Fruit fly (Drosophila melanogaster): ENCODE data around the gene CG43251.

The CG43251 gene

dm6 chr3L:20767227-20767626 lies 8.5 kb downstream of the CG43251 start:
- no peak for TF ChIP-seq CG11902 (GFP tag; optimal IDR thresholded peaks at IDR 0.05)
- no peak for TF ChIP-seq CG3919 (GFP tag; optimal IDR thresholded peaks at IDR 0.05)
- TF ChIP-seq Hr38 (GFP tag; optimal IDR thresholded peaks at IDR 0.05), result no peak

- no peak for TF ChIP-seq spab (GFP tag; optimal IDR thresholded peaks at IDR 0.05)
- no peak for TF ChIP-seq achi (GFP tag; optimal IDR thresholded peaks at IDR 0.05)
- peak; percentile 45 for TF ChIP-seq fkh (GFP tag; optimal IDR thresholded peaks at IDR 0.05)
- no peak for TF ChIP-seq CG34406 (GFP tag; optimal IDR thresholded peaks at IDR 0.05)
- TF ChIP-seq vri (GFP tag; optimal IDR thresholded peaks at IDR 0.05), result peak; percentile 27
- no peak for TF ChIP-seq Lpt (GFP tag; optimal IDR thresholded peaks at IDR 0.05)
- no peak for TF ChIP-seq fd59A (GFP tag; optimal IDR thresholded peaks at IDR 0.05)
- no peak for TF ChIP-seq Gug (GFP tag; IDR thresholded peaks at IDR 0.05)
- peak; percentile 51 for TF ChIP-seq Eip78C (GFP tag)
Measured at dm6 chr3L:20769350-20769749, 10.7 kb downstream of the CG43251 start, which contains the start of the genes CG4074 and CG4186. CG4074 (minus strand) TSS chr3L:20769500. CG4186 (plus strand) TSS chr3L:20769586.

dm6 chr3L:20771001-20771890 lies 12.6 kb downstream of the CG43251 start, which contains the start of the genes CG4042 and Pitslre:
CG4042 (minus strand) TSS chr3L:20771507.
Pitslre (plus strand) TSS chr3L:20771528.
- peak; percentile 66 for TF ChIP-seq acj6 (GFP tag; optimal IDR thresholded peaks at IDR 0.05)
- no peak for TF ChIP-seq CG1621 (tag; optimal IDR thresholded peaks at IDR 0.05)
- no peak for TF ChIP-seq Eip93F (GFP tag; optimal IDR thresholded peaks at IDR 0.05)
- no peak for TF ChIP-seq vri (GFP tag; optimal IDR thresholded peaks at IDR 0.05)
- TF ChIP-seq Hr39 (GFP tag; optimal IDR thresholded peaks at IDR 0.05), result peak; percentile 28
- TF ChIP-seq cyc (GFP tag; optimal IDR thresholded peaks at IDR 0.05), result peak; percentile 29
- 0 out of 2 replicates have a peak, but pooled peaks have one; percentile 17 for TF ChIP-seq Gug (GFP tag; IDR thresholded peaks at IDR 0.05)
- TF ChIP-seq esn (GFP tag; optimal IDR thresholded peaks at IDR 0.05), result peak; percentile 58
- peak; percentile 36; the same call in 1 of the 3 replicates for TF ChIP-seq eg (GFP tag; IDR thresholded peaks at IDR 0.05)
- TF ChIP-seq CG34406 (GFP tag; optimal IDR thresholded peaks at IDR 0.05), result peak; percentile 57
- no peak for TF ChIP-seq dsx (GFP tag; optimal IDR thresholded peaks at IDR 0.05; ENCODE audit: poor library complexity, severe bottlenecking)
- TF ChIP-seq svp (GFP tag), result no peak
- TF ChIP-seq Ets21C (GFP tag; optimal IDR thresholded peaks at IDR 0.05), result peak; percentile 12
- peak; percentile 34 for TF ChIP-seq CG6792 (GFP tag; optimal IDR thresholded peaks at IDR 0.05)
- TF ChIP-seq CG3032 (tag; optimal IDR thresholded peaks at IDR 0.05), result peak; percentile 47
- TF ChIP-seq CG31627 (GFP tag; optimal IDR thresholded peaks at IDR 0.05), result peak; percentile 18
- TF ChIP-seq CG6854 (GFP tag; optimal IDR thresholded peaks at IDR 0.05), result no peak
- peak; percentile 24 for TF ChIP-seq CG11902 (GFP tag; optimal IDR thresholded peaks at IDR 0.05)
- peak; percentile 15 for TF ChIP-seq net (GFP tag; optimal IDR thresholded peaks at IDR 0.05)
- no peak for TF ChIP-seq CG6808 (GFP tag; optimal IDR thresholded peaks at IDR 0.05)
- peak; percentile 13 for TF ChIP-seq Sox14 (GFP tag; optimal IDR thresholded peaks at IDR 0.05)
- no peak for TF ChIP-seq topi (GFP tag; optimal IDR thresholded peaks at IDR 0.05)
- no peak for TF ChIP-seq fd85E (GFP tag; optimal IDR thresholded peaks at IDR 0.05)
- peak; percentile 59 for TF ChIP-seq achi (GFP tag; optimal IDR thresholded peaks at IDR 0.05)
- no peak for TF ChIP-seq CG4318 (GFP tag; optimal IDR thresholded peaks at IDR 0.05)
- TF ChIP-seq CG9139 (GFP tag; optimal IDR thresholded peaks at IDR 0.05), result no peak
- TF ChIP-seq spab (GFP tag; optimal IDR thresholded peaks at IDR 0.05), result no peak
- peak; percentile 66 for TF ChIP-seq CG3919 (GFP tag; optimal IDR thresholded peaks at IDR 0.05)
- TF ChIP-seq salr (GFP tag; optimal IDR thresholded peaks at IDR 0.05), result peak in 1 of 2 experiments; percentile 64
- TF ChIP-seq CG32006 (GFP tag; optimal IDR thresholded peaks at IDR 0.05), result peak; percentile 29
- TF ChIP-seq fd59A (GFP tag; optimal IDR thresholded peaks at IDR 0.05), result no peak
- peak; percentile 41 for TF ChIP-seq pdm3 (GFP tag; optimal IDR thresholded peaks at IDR 0.05)
- TF ChIP-seq Lpt (GFP tag; optimal IDR thresholded peaks at IDR 0.05), result peak; percentile 1
- TF ChIP-seq Blimp-1 (GFP tag; optimal IDR thresholded peaks at IDR 0.05), result no peak
- TF ChIP-seq Eip78C (GFP tag), result peak; percentile 76
- TF ChIP-seq CG8119 (GFP tag; IDR thresholded peaks at IDR 0.05), result no peak
- TF ChIP-seq CG8632 (GFP tag; optimal IDR thresholded peaks at IDR 0.05), result peak; percentile 58
- TF ChIP-seq CG7368 (GFP tag; optimal IDR thresholded peaks at IDR 0.05), result no peak
- TF ChIP-seq dac (GFP tag; optimal IDR thresholded peaks at IDR 0.05), result no peak
- peak; percentile 17 for TF ChIP-seq Ets96B (tag; optimal IDR thresholded peaks at IDR 0.05)
- TF ChIP-seq lz (GFP tag; optimal IDR thresholded peaks at IDR 0.05), result peak; percentile 30
- TF ChIP-seq Smox (GFP tag; optimal IDR thresholded peaks at IDR 0.05), result peak; percentile 51

Data from whole organism, prepupa.